Fruit fly (Drosophila melanogaster) whole organism, embryonic: ENCODE results near the gene CG1463.
A peak's percentile ranks its signal among the peaks of the same experiment; 100 is the strongest.

Experiments used
- Atf6 ChIP-seq: fragments of 200-800 bp; sonication (Bioruptor generic); IDR thresholded peaks from 2 replicates; pipeline ENCODE4 v1.3.6; 2022; ENCODE audit warnings: missing biosample characterization, missing genetic modification characterization
- B-H2 ChIP-seq: fragments of 200-800 bp; sonication (Bioruptor generic); optimal IDR thresholded peaks from 2 replicates; lab custom pipeline; 2018; ENCODE audit warnings: missing biosample characterization, mild to moderate bottlenecking, missing genetic modification characterization
- BEAF-32 ChIP-seq: fragments of 200-800 bp; sonication (Bioruptor generic); optimal IDR thresholded peaks from 3 replicates; lab custom pipeline; 2017; ENCODE audit warnings: missing biosample characterization, missing genetic modification characterization, mild to moderate bottlenecking, moderate library complexity, missing genetic modification reagents
- CG10366 ChIP-seq: fragments of 200-800 bp; sonication (Bioruptor generic); IDR thresholded peaks from 2 replicates; pipeline ENCODE4 v1.3.6; 2022; ENCODE audit warnings: missing biosample characterization, missing genetic modification characterization
- CG10959 ChIP-seq: fragments of 200-800 bp; sonication (Bioruptor generic); IDR thresholded peaks from 2 replicates; pipeline ENCODE4 v1.3.6; 2022; ENCODE audit warnings: missing biosample characterization, missing genetic modification characterization
- CG11723 ChIP-seq: fragments of 200-800 bp; sonication (Bioruptor generic); optimal IDR thresholded peaks from 2 replicates; lab custom pipeline; 2017; ENCODE audit warnings: missing biosample characterization, mild to moderate bottlenecking, missing genetic modification characterization
- CG12104 ChIP-seq: fragments of 200-800 bp; sonication (Bioruptor generic); optimal IDR thresholded peaks from 3 replicates; lab custom pipeline; 2016; ENCODE audit warnings: missing biosample characterization, missing genetic modification characterization
- CG13424 ChIP-seq: fragments of 200-800 bp; sonication (Bioruptor generic); optimal IDR thresholded peaks from 2 replicates; lab custom pipeline; 2019; ENCODE audit warnings: missing biosample characterization, mild to moderate bottlenecking, missing genetic modification characterization, moderate library complexity
- CG14014 ChIP-seq: fragments of 200-800 bp; sonication (Bioruptor generic); IDR thresholded peaks from 2 replicates; pipeline ENCODE4 v1.3.6; 2022; ENCODE audit warnings: missing biosample characterization, missing genetic modification characterization
- CG14667 ChIP-seq: fragments of 200-800 bp; sonication (Bioruptor generic); IDR thresholded peaks from 2 replicates; pipeline ENCODE4 v1.3.6; 2022; ENCODE audit warnings: missing biosample characterization, missing genetic modification characterization
- CG15696 ChIP-seq: fragments of 200-800 bp; sonication (Bioruptor generic); optimal IDR thresholded peaks from 2 replicates; lab custom pipeline; 2019; ENCODE audit warnings: missing biosample characterization, mild to moderate bottlenecking, missing genetic modification characterization, moderate library complexity
- CG2199 ChIP-seq: fragments of 200-800 bp; sonication (Bioruptor generic); IDR thresholded peaks from 3 replicates; pipeline ENCODE4 v1.3.6; 2022; ENCODE audit warnings: missing biosample characterization, missing genetic modification characterization
- CG31388 ChIP-seq: fragments of 200-800 bp; sonication (Bioruptor generic); optimal IDR thresholded peaks from 2 replicates; lab custom pipeline; 2016; ENCODE audit warnings: missing biosample characterization, missing genetic modification characterization
- CG32767 ChIP-seq: fragments of 200-800 bp; sonication (Bioruptor generic); IDR thresholded peaks from 2 replicates; pipeline ENCODE4 v1.3.6; 2022; ENCODE audit warnings: missing biosample characterization, missing genetic modification characterization
- CG3995 ChIP-seq: fragments of 200-800 bp; sonication (Bioruptor generic); optimal IDR thresholded peaks from 3 replicates; lab custom pipeline; 2016; ENCODE audit warnings: missing biosample characterization, missing genetic modification characterization
- CG43689 ChIP-seq: fragments of 200-800 bp; sonication (Bioruptor generic); IDR thresholded peaks from 2 replicates; pipeline ENCODE4 v1.3.6; 2022; ENCODE audit warnings: missing biosample characterization, missing genetic modification characterization
- CG6175 ChIP-seq: fragments of 200-800 bp; sonication (Bioruptor generic); IDR thresholded peaks from 3 replicates; pipeline ENCODE4 v1.3.6; 2022; ENCODE audit warnings: missing biosample characterization, missing genetic modification characterization
- CG9817 ChIP-seq: fragments of 200-800 bp; sonication (Bioruptor generic); optimal IDR thresholded peaks from 2 replicates; lab custom pipeline; 2018; ENCODE audit warnings: missing biosample characterization, mild to moderate bottlenecking, missing genetic modification characterization, moderate library complexity
- D19A ChIP-seq: fragments of 200-800 bp; optimal IDR thresholded peaks from 3 replicates; lab custom pipeline; 2019; ENCODE audit warnings: missing biosample characterization, mild to moderate bottlenecking, missing genetic modification characterization, moderate library complexity
- Dip3 ChIP-seq: fragments of 200-800 bp; sonication (Bioruptor generic); optimal IDR thresholded peaks from 3 replicates; lab custom pipeline; 2016; ENCODE audit warnings: missing biosample characterization, missing genetic modification characterization
- Eip74EF ChIP-seq, 2 experiments: fragments of 200-800 bp in 1 of 2; fragments of >200 bp in 1 of 2; sonication (Bioruptor generic) in 1 of 2; optimal IDR thresholded peaks; 2 replicates each; lab custom pipeline; 2017 to 2019; ENCODE audit warnings: missing biosample characterization in 2 of 2, missing genetic modification characterization in 2 of 2, mild to moderate bottlenecking in 1 of 2, moderate library complexity in 1 of 2
- Fer1 ChIP-seq: fragments of 200-800 bp; sonication (Bioruptor generic); optimal IDR thresholded peaks from 2 replicates; lab custom pipeline; 2017; ENCODE audit warnings: missing biosample characterization, mild to moderate bottlenecking, missing genetic modification characterization
- GATAe ChIP-seq: fragments of 200-800 bp; sonication (Bioruptor generic); conservative IDR thresholded peaks from 2 replicates; pipeline ENCODE4 v1.3.6; 2022; ENCODE audit warnings: missing biosample characterization, missing genetic modification characterization
- H2.0 ChIP-seq: fragments of 200-800 bp; sonication (Bioruptor generic); IDR thresholded peaks from 2 replicates; pipeline ENCODE4 v1.3.6; 2022; ENCODE audit warnings: missing biosample characterization, missing genetic modification characterization
- HHEX ChIP-seq: fragments of 200-800 bp; sonication (Bioruptor generic); optimal IDR thresholded peaks from 3 replicates; lab custom pipeline; 2017; ENCODE audit warnings: missing biosample characterization, mild to moderate bottlenecking, missing genetic modification characterization, missing genetic modification reagents
- HLH54F ChIP-seq: fragments of 200-800 bp; sonication (Bioruptor generic); optimal IDR thresholded peaks from 3 replicates; lab custom pipeline; 2016; ENCODE audit warnings: missing biosample characterization, missing genetic modification characterization
- MESR4 ChIP-seq: fragments of 200-800 bp; sonication (Bioruptor generic); optimal IDR thresholded peaks from 2 replicates; lab custom pipeline; 2018; ENCODE audit warnings: missing biosample characterization, mild to moderate bottlenecking, missing genetic modification characterization, moderate library complexity
- Nf-YA ChIP-seq: fragments of 200-800 bp; sonication (Bioruptor generic); IDR thresholded peaks from 2 replicates; pipeline ENCODE4 v1.3.6; 2022; ENCODE audit warnings: missing biosample characterization, missing genetic modification characterization
- Opbp ChIP-seq: fragments of 200-800 bp; sonication (Bioruptor generic); IDR thresholded peaks from 3 replicates; pipeline ENCODE4 v1.3.6; 2022; ENCODE audit warnings: missing biosample characterization, missing genetic modification characterization; ENCODE audit not compliant: partially characterized antibody
- Scr ChIP-seq: fragments of 200-800 bp; sonication (Bioruptor generic); IDR thresholded peaks from 2 replicates; pipeline ENCODE4 v1.3.6; 2022; ENCODE audit warnings: missing biosample characterization, missing genetic modification characterization; ENCODE audit not compliant: partially characterized antibody
- Tbp ChIP-seq: fragments of >200 bp; optimal IDR thresholded peaks from 2 replicates; lab custom pipeline; 2018; ENCODE audit warnings: missing biosample characterization, missing genetic modification characterization
- caup ChIP-seq: fragments of 200-800 bp; sonication (Bioruptor generic); optimal IDR thresholded peaks from 3 replicates; lab custom pipeline; 2017; ENCODE audit warnings: missing biosample characterization, mild to moderate bottlenecking, missing genetic modification characterization, moderate library complexity; ENCODE audit not compliant: severe bottlenecking
- cg ChIP-seq: fragments of 200-800 bp; sonication (Bioruptor generic); optimal IDR thresholded peaks from 3 replicates; lab custom pipeline; 2019; ENCODE audit warnings: missing biosample characterization, mild to moderate bottlenecking, missing genetic modification characterization, moderate library complexity
- dmrt99B ChIP-seq: fragments of 200-800 bp; sonication (Bioruptor generic); optimal IDR thresholded peaks from 2 replicates; lab custom pipeline; 2018; ENCODE audit warnings: missing biosample characterization, mild to moderate bottlenecking, missing genetic modification characterization, moderate library complexity
- insv ChIP-seq, 2 experiments: fragments of 200-800 bp; sonication (Bioruptor generic); optimal IDR thresholded peaks; 3 replicates each; lab custom pipeline; 2016 to 2018; ENCODE audit warnings: missing biosample characterization in 2 of 2, missing genetic modification characterization in 2 of 2
- knrl ChIP-seq: fragments of 200-800 bp; sonication (Bioruptor generic); IDR thresholded peaks from 3 replicates; pipeline ENCODE4 v1.3.6; 2022; ENCODE audit warnings: missing biosample characterization, missing genetic modification characterization; ENCODE audit not compliant: partially characterized antibody
- lola ChIP-seq, 3 experiments: fragments of >200 bp in 2 of 3; fragments of 200-800 bp in 1 of 3; sonication (Bioruptor generic) in 1 of 3; optimal IDR thresholded peaks; 2 replicates each; lab custom pipeline; 2017 to 2019; ENCODE audit warnings: missing biosample characterization in 3 of 3, missing genetic modification characterization in 3 of 3, mild to moderate bottlenecking in 1 of 3, moderate library complexity in 1 of 3
- maf-S ChIP-seq: fragments of 200-800 bp; sonication (Bioruptor generic); optimal IDR thresholded peaks from 2 replicates; lab custom pipeline; 2016; ENCODE audit warnings: missing biosample characterization, missing genetic modification characterization
- mirr ChIP-seq: fragments of 200-800 bp; sonication (Bioruptor generic); optimal IDR thresholded peaks from 3 replicates; lab custom pipeline; 2018; ENCODE audit warnings: missing biosample characterization, mild to moderate bottlenecking, missing genetic modification characterization
- mld ChIP-seq: fragments of 200-800 bp; sonication (Bioruptor generic); IDR thresholded peaks from 3 replicates; pipeline ENCODE4 v1.3.6; 2022; ENCODE audit warnings: missing biosample characterization, missing genetic modification characterization; ENCODE audit not compliant: partially characterized antibody
- nau ChIP-seq: fragments of 200-800 bp; sonication (Bioruptor generic); optimal IDR thresholded peaks from 3 replicates; lab custom pipeline; 2017; ENCODE audit warnings: missing biosample characterization, mild to moderate bottlenecking, missing genetic modification characterization, missing genetic modification reagents
- nmo ChIP-seq: fragments of 200-800 bp; sonication (Bioruptor generic); optimal IDR thresholded peaks from 2 replicates; lab custom pipeline; 2018; ENCODE audit warnings: missing biosample characterization, mild to moderate bottlenecking, missing genetic modification characterization, moderate library complexity
- row ChIP-seq: fragments of 200-800 bp; sonication (Bioruptor generic); IDR thresholded peaks from 3 replicates; pipeline ENCODE4 v1.3.6; 2022; ENCODE audit warnings: missing biosample characterization, missing genetic modification characterization
- sens ChIP-seq: fragments of 200-800 bp; sonication (Bioruptor generic); peaks from one replicate; lab custom pipeline; 2016; ENCODE audit warnings: missing biosample characterization, missing genetic modification characterization
- slou ChIP-seq: fragments of 200-800 bp; sonication (Bioruptor generic); optimal IDR thresholded peaks from 3 replicates; lab custom pipeline; 2016; ENCODE audit warnings: missing biosample characterization, missing genetic modification characterization
- wek ChIP-seq: fragments of 200-800 bp; sonication (Bioruptor generic); optimal IDR thresholded peaks from 3 replicates; lab custom pipeline; 2018; ENCODE audit warnings: missing biosample characterization, mild to moderate bottlenecking, missing genetic modification characterization, moderate library complexity
- zen ChIP-seq: fragments of 200-800 bp; sonication (Bioruptor generic); optimal IDR thresholded peaks from 3 replicates; lab custom pipeline; 2018; ENCODE audit warnings: missing biosample characterization, mild to moderate bottlenecking, missing genetic modification characterization, moderate library complexity

Gene CG1463

DNA sequence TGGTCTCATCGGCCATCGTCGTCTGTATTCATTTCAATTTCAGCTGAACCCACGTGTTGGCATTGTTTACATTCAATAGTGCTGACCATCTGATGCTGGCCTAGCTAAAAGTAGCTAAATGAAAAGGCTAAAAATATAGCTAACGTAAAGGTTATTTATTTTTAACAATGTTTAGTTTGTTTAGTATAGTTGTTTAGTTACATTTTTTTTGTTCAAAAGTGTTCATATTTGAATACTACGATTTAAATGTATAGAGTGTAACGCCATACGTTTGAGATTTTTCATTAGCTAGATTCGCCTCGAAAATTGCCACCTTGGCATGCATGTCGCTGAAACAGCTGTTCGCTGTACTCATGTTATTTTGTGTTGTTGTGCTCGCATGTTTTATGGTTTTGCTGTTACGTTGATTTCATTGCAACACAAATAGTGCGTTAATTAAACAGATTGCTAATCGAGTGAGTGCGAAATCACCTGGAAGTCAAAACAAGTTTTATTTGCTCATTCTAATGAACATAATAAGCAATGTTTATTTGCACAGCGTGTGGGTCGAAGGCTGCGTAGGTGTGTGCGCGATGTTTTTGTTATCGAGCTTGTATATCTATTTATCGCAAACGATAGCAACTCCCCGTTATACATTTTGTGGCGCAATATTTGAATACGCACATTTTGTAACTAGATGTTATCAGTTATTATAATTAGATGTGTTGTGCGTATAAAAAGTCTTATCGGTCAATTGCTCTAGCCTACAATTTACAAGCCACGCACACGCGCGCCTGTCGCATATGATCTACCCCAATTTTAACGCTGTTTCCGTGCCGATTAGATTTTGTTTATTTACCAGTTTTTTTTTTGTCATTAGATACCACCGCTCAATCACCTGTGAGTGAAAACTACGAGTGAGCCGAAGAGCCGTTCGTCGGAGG is at the start of gene CG1463, which contains the start of gene Fpgs1 (continued):
- TF ChIP-seq CG32767 (GFP tag; lab: Robert Waterston, UW) (no peak), CG15696 (tag; lab: Kevin White, UChicago) (peak; percentile 37), HLH54F (GFP tag; lab: Kevin White, UChicago) (peak; percentile 41), Opbp (GFP tag; lab: Robert Waterston, UW) (peak; percentile 63; the same call in 2 of the 3 replicates), insv (GFP tag; optimal IDR thresholded peaks at IDR 0.05; lab: Kevin White, UChicago) (peak in 1 of 2 experiments; percentile 25), maf-S (no peak), zen (tag; lab: Kevin White, UChicago) (no peak), CG11723 (GFP tag; lab: Kevin White, UChicago) (no peak), sens (peak; percentile 83), CG14014 (GFP tag; lab: Robert Waterston, UW) (peak; percentile 17; the same call in 1 of the 2 replicates), Dip3 (no peak), wek (GFP tag; lab: Kevin White, UChicago) (no peak), mirr (GFP tag; lab: Kevin White, UChicago) (peak; percentile 41), D19A (tag; lab: Kevin White, UChicago) (no peak), mld (GFP tag; lab: Robert Waterston, UW) (0 out of 3 replicates have a peak, but pooled peaks have one; percentile 44), CG12104 (GFP tag; lab: Kevin White, UChicago) (no peak), MESR4 (peak; percentile 11), GATAe (GFP tag; lab: Robert Waterston, UW) (no peak), H2.0 (no peak), CG43689 (GFP tag; lab: Robert Waterston, UW) (no peak), nmo (GFP tag; lab: Kevin White, UChicago) (peak; percentile 59), CG6175 (no peak), CG10366 (GFP tag; lab: Robert Waterston, UW) (no peak), CG14667 (no peak), HHEX (no peak), knrl (GFP tag; lab: Robert Waterston, UW) (0 out of 3 replicates have a peak, but pooled peaks have one; percentile 12), Scr (GFP tag; lab: Robert Waterston, UW) (peak; percentile 57), CG13424 (tag; lab: Kevin White, UChicago) (peak; percentile 54), CG31388 (no peak), CG2199 (GFP tag; lab: Robert Waterston, UW) (0 out of 3 replicates have a peak, but pooled peaks have one; percentile 32), BEAF-32 (GFP tag; lab: Kevin White, UChicago) (peak; percentile 48), caup (GFP tag; lab: Kevin White, UChicago) (peak; percentile 21), CG3995 (GFP tag; lab: Kevin White, UChicago) (no peak), row (peak; percentile 88), cg (peak; percentile 71), B-H2 (GFP tag; lab: Kevin White, UChicago) (peak; percentile 43), lola (GFP tag; optimal IDR thresholded peaks at IDR 0.05; lab: Kevin White, UChicago) (peak in 1 of 3 experiments; percentile 36), slou (GFP tag; lab: Kevin White, UChicago) (no peak), nau (GFP tag; lab: Kevin White, UChicago) (no peak), Eip74EF (GFP tag; optimal IDR thresholded peaks at IDR 0.05; lab: Kevin White, UChicago) (no peak), Atf6 (GFP tag; lab: Robert Waterston, UW) (peak; percentile 21; the same call in 1 of the 2 replicates), Nf-YA (GFP tag; lab: Robert Waterston, UW) (no peak), Tbp (GFP tag; lab: Kevin White, UChicago) (peak; percentile 86), dmrt99B (tag; lab: Kevin White, UChicago) (no peak), CG9817 (tag; lab: Kevin White, UChicago) (peak; percentile 29), Fer1 (GFP tag; lab: Kevin White, UChicago) (peak; percentile 49), CG10959 (GFP tag; lab: Robert Waterston, UW) (no peak)
